Fruit fly (Drosophila melanogaster) Kc167 (cell line): ENCODE data around the gene CG32243.

Experiments
- Myc ChIP-seq: fragments of >200 bp; optimal IDR thresholded peaks from 2 replicates; lab custom pipeline; 2017; ENCODE audit warnings: missing external identifiers
- Sin3A ChIP-seq: fragments of >200 bp; optimal IDR thresholded peaks from 2 replicates; lab custom pipeline; 2018; ENCODE audit warnings: missing external identifiers
- h ChIP-seq: fragments of >200 bp; optimal IDR thresholded peaks from 3 replicates; lab custom pipeline; 2018; ENCODE audit warnings: missing external identifiers
- insv ChIP-seq: fragments of >200 bp; optimal IDR thresholded peaks from 3 replicates; lab custom pipeline; 2018; ENCODE audit warnings: missing external identifiers
- psq ChIP-seq: fragments of >200 bp; optimal IDR thresholded peaks from 2 replicates; lab custom pipeline; 2017; ENCODE audit warnings: missing external identifiers
- ttk ChIP-seq: sonication (Bioruptor generic); optimal IDR thresholded peaks from 2 replicates; lab custom pipeline; 2017; ENCODE audit warnings: missing external identifiers

Gene CG32243

dm6 chr3L:4541070-4541469, at the start of gene CG32243:
Gene CG32243 (minus strand): TSS chr3L:4541244.
- TF ChIP-seq ttk (lab: Kevin White, UChicago), result no peak
- no peak for TF ChIP-seq psq (lab: Kevin White, UChicago)
- TF ChIP-seq insv (lab: Kevin White, UChicago), result no peak
- TF ChIP-seq Myc, result no peak
- TF ChIP-seq Sin3A (lab: Kevin White, UChicago), result no peak
- no peak for TF ChIP-seq h (lab: Kevin White, UChicago)

dm6 chr3L:4590051-4590450, 49.0 kb upstream of the CG32243 start:
- TF ChIP-seq h (lab: Kevin White, UChicago) (no peak), Sin3A (lab: Kevin White, UChicago) (no peak), psq (lab: Kevin White, UChicago) (no peak), Myc (no peak), insv (lab: Kevin White, UChicago) (no peak), ttk (lab: Kevin White, UChicago) (no peak)

dm6 chr3L:4575392-4575791, 34.3 kb upstream of the CG32243 start:
- TF ChIP-seq Myc (no peak), h (lab: Kevin White, UChicago) (no peak), psq (lab: Kevin White, UChicago) (no peak), ttk (lab: Kevin White, UChicago) (no peak), insv (lab: Kevin White, UChicago) (no peak), Sin3A (lab: Kevin White, UChicago) (no peak)

dm6 chr3L:4574439-4574838, 33.4 kb upstream of the CG32243 start:
- TF ChIP-seq psq (lab: Kevin White, UChicago) (no peak), insv (lab: Kevin White, UChicago) (no peak), Sin3A (lab: Kevin White, UChicago) (no peak), Myc (no peak), ttk (lab: Kevin White, UChicago) (no peak), h (lab: Kevin White, UChicago) (no peak)

dm6 chr3L:4556831-4557355, 15.8 kb upstream of the CG32243 start:
- no peak for TF ChIP-seq ttk (lab: Kevin White, UChicago)
- TF ChIP-seq Myc, result no peak
- no peak for TF ChIP-seq psq (lab: Kevin White, UChicago)
- TF ChIP-seq insv (lab: Kevin White, UChicago), result no peak
- no peak for TF ChIP-seq Sin3A (lab: Kevin White, UChicago)
- no peak for TF ChIP-seq h (lab: Kevin White, UChicago)

- TF ChIP-seq Sin3A (lab: Kevin White, UChicago) (no peak), insv (lab: Kevin White, UChicago) (no peak), ttk (lab: Kevin White, UChicago) (no peak), psq (lab: Kevin White, UChicago) (no peak), h (lab: Kevin White, UChicago) (no peak), Myc (no peak)
Observed at dm6 chr3L:4555787-4556186, 14.7 kb upstream of the CG32243 start, which contains the start of gene CG42540. Gene CG42540 (plus strand): TSS chr3L:4556087.

- TF ChIP-seq insv (lab: Kevin White, UChicago) (no peak), h (lab: Kevin White, UChicago) (no peak), Sin3A (lab: Kevin White, UChicago) (no peak), psq (lab: Kevin White, UChicago) (no peak), ttk (lab: Kevin White, UChicago) (no peak), Myc (no peak)
Observed at dm6 chr3L:4555136-4555535, 14.1 kb upstream of the CG32243 start, which contains the start of gene CG33777. Gene CG33777 (minus strand): TSS chr3L:4555236.

dm6 chr3L:4554216-4554615, 13.2 kb upstream of the CG32243 start:
- no peak for TF ChIP-seq Myc
- no peak for TF ChIP-seq h (lab: Kevin White, UChicago)
- no peak for TF ChIP-seq insv (lab: Kevin White, UChicago)
- no peak for TF ChIP-seq psq (lab: Kevin White, UChicago)

dm6 chr3L:4553395-4553794, 12.4 kb upstream of the CG32243 start:
- TF ChIP-seq h (lab: Kevin White, UChicago) (no peak), ttk (lab: Kevin White, UChicago) (no peak), Myc (no peak), psq (lab: Kevin White, UChicago) (no peak), Sin3A (lab: Kevin White, UChicago) (no peak), insv (lab: Kevin White, UChicago) (no peak)

dm6 chr3L:4551810-4552209, 10.8 kb upstream of the CG32243 start:
- no peak for TF ChIP-seq insv (lab: Kevin White, UChicago)
- TF ChIP-seq ttk (lab: Kevin White, UChicago), result no peak
- TF ChIP-seq psq (lab: Kevin White, UChicago), result no peak
- no peak for TF ChIP-seq Myc
- no peak for TF ChIP-seq Sin3A (lab: Kevin White, UChicago)
- TF ChIP-seq h (lab: Kevin White, UChicago), result no peak

dm6 chr3L:4550153-4550802, 9.2 kb upstream of the CG32243 start:
- no peak for TF ChIP-seq ttk (lab: Kevin White, UChicago)
- TF ChIP-seq psq (lab: Kevin White, UChicago), result no peak
- TF ChIP-seq insv (lab: Kevin White, UChicago), result no peak
- no peak for TF ChIP-seq Myc
- no peak for TF ChIP-seq Sin3A (lab: Kevin White, UChicago)
- TF ChIP-seq h (lab: Kevin White, UChicago), result no peak

dm6 chr3L:4549341-4549740, 8.3 kb upstream of the CG32243 start:
- no peak for TF ChIP-seq insv (lab: Kevin White, UChicago)
- TF ChIP-seq ttk (lab: Kevin White, UChicago), result no peak
- no peak for TF ChIP-seq psq (lab: Kevin White, UChicago)
- no peak for TF ChIP-seq Myc
- no peak for TF ChIP-seq Sin3A (lab: Kevin White, UChicago)
- TF ChIP-seq h (lab: Kevin White, UChicago), result no peak
